Worm (Caenorhabditis elegans): ENCODE results near the gene twk-22.

twk-22 gene

DNA sequence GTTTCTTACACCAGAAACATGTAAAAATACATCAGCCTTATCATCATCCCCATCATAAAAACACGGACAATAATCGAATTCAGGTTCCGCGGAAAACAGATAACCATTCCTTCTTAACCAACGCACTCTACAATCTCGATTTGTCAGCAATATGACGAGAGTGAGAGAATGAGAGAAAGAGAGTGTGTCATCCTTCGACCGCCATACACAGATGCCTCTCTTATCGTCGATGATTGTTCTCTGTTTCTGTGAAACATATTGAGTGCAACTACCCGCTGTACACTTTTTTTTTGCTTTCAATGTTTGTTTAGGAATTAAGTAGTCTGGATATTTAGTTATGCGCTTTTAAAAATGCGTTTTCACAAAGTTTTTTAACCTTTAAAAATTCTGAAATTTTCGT lies 42.8 kb downstream of the twk-22 start (continued):
- TF ChIP-seq C04F5.9 (tag; optimal IDR thresholded peaks at IDR 0.05), result no peak

DNA sequence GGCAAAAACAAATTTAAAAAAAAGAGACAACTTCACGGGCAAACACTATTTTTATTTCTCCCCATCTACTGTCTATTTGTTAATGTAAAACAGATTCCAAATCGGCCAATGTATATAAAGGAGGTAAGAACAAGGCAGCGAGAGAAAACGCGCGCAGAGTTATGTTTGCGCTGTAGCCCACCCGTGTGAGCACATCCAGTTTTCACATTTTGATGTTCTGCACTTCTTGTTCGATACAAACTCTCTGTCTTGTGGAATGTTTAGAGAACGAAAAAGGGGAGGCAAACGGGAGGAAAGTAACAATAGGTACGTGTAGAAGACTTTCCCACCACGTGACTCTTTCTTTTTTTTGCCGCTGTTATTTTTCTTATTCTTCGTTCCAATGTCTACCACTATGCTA lies 46.2 kb downstream of the twk-22 start:
- TF ChIP-seq lin-14 (GFP tag; optimal IDR thresholded peaks at IDR 0.05), result peak; percentile 33
- TF ChIP-seq nhr-85 (tag), result peak; percentile 46
- peak in 1 of 2 experiments; percentile 43 for TF ChIP-seq lin-35 (GFP tag; optimal IDR thresholded peaks at IDR 0.05)
- TF ChIP-seq mdl-1 (tag; optimal IDR thresholded peaks at IDR 0.05), result peak in 1 of 2 experiments; percentile 42
- TF ChIP-seq nhr-20 (tag; optimal IDR thresholded peaks at IDR 0.05), result peak; percentile 33
- TF ChIP-seq tbx-2 (tag; optimal IDR thresholded peaks at IDR 0.05), result peak; percentile 59
- no peak for TF ChIP-seq nhr-47 (tag; optimal IDR thresholded peaks at IDR 0.05)
- TF ChIP-seq nhr-77 (tag; optimal IDR thresholded peaks at IDR 0.05), result no peak
- no peak for TF ChIP-seq fkh-8 (tag; optimal IDR thresholded peaks at IDR 0.05)
- no peak for TF ChIP-seq xbp-1 (tag; optimal IDR thresholded peaks at IDR 0.05)
- TF ChIP-seq elt-2 (tag; optimal IDR thresholded peaks at IDR 0.05), result no peak

DNA sequence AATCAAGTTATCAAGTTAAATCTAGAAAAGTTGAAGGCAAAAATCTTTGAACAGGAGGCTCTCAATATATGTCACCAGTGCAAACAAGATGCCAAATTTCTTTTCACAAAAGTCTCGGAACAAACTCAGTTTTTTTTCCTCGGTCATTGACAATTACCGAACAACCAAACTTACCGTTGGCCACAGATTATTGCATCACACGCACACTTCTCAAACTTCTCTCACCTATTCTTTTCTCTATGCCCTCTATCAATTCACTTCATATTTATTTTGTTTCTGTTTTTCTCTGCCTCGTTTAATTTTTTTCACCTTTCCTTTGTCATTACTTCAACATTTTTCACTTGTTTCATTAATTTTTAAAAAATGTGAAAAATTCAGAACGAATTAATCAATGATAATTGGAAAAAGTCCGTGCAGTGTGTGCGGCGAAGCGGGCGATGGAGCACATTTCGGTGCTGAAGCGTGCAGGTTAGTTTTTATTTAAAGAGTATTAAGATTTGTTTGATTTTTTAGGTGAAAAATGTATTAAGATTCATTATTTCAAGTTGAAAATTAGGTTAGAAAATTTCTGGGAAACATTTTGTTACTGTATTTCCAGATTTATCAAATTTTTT lies 48.4 kb downstream of the twk-22 start, which contains the start of gene nhr-28:
nhr-28 (plus strand) TSS at position 379 of the 614 bp plus-strand sequence.
- TF ChIP-seq hlh-17 (GFP tag; optimal IDR thresholded peaks at IDR 0.05; ENCODE audit: borderline replicate concordance) (no peak), unc-62 (GFP tag; optimal IDR thresholded peaks at IDR 0.05) (no peak), lin-39 (tag; optimal IDR thresholded peaks at IDR 0.05) (no peak), nhr-85 (tag) (peak; percentile 61), sup-37 (GFP tag; optimal IDR thresholded peaks at IDR 0.05) (no peak), blmp-1 (tag; optimal IDR thresholded peaks at IDR 0.05) (peak; percentile 29), xbp-1 (tag; optimal IDR thresholded peaks at IDR 0.05) (no peak), dsc-1 (tag; optimal IDR thresholded peaks at IDR 0.05) (no peak), dpl-1 (GFP tag; optimal IDR thresholded peaks at IDR 0.05) (no peak), irx-1 (tag; optimal IDR thresholded peaks at IDR 0.05) (no peak), tlp-1 (tag; optimal IDR thresholded peaks at IDR 0.05) (no peak), lin-14 (GFP tag; optimal IDR thresholded peaks at IDR 0.05) (peak; percentile 38), unc-86 (tag; optimal IDR thresholded peaks at IDR 0.05) (no peak), grh-1 (GFP tag; IDR thresholded peaks at IDR 0.05) (no peak), snu-23 (GFP tag; optimal IDR thresholded peaks at IDR 0.05) (peak; percentile 5), lsy-2 (tag; optimal IDR thresholded peaks at IDR 0.05) (peak in 1 of 2 experiments; percentile 17), nhr-237 (tag; optimal IDR thresholded peaks at IDR 0.05) (peak; percentile 16), pag-3 (tag; optimal IDR thresholded peaks at IDR 0.05; ENCODE audit: borderline replicate concordance, insufficient read depth) (no peak), mep-1 (tag; optimal IDR thresholded peaks at IDR 0.05) (no peak)

DNA sequence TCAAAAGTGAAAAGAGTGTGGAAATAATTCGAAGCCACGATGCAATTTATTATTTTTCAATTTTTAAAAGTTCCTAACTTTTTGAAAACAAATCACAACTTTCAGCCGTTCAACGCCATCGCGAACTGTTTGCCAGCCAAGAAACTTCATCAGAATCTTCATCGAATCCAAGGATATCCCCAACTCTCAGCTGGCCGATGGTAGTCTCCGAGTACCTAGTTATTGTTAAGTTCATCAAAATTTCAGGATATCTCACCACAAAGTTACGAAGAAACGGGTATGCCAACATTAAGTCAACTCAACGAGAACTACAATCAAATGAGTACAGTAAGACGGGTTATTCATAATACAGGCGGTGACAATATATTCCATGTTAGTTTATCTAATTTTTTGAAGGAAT lies 50.1 kb downstream of the twk-22 start:
- no peak for TF ChIP-seq fos-1 (tag; optimal IDR thresholded peaks at IDR 0.05)
- TF ChIP-seq pag-3 (tag; optimal IDR thresholded peaks at IDR 0.05; ENCODE audit: borderline replicate concordance, insufficient read depth), result no peak
- TF ChIP-seq rnt-1 (tag; optimal IDR thresholded peaks at IDR 0.05), result no peak
- no peak for TF ChIP-seq mdl-1 (tag; optimal IDR thresholded peaks at IDR 0.05)
- TF ChIP-seq pqm-1 (tag; optimal IDR thresholded peaks at IDR 0.05), result no peak
- TF ChIP-seq lsy-2 (tag; optimal IDR thresholded peaks at IDR 0.05), result no peak
- TF ChIP-seq ztf-4 (tag; optimal IDR thresholded peaks at IDR 0.05), result no peak
- TF ChIP-seq egl-27 (tag; optimal IDR thresholded peaks at IDR 0.05), result no peak
- no peak for TF ChIP-seq snu-23 (GFP tag; optimal IDR thresholded peaks at IDR 0.05)
- TF ChIP-seq fkh-4 (tag; optimal IDR thresholded peaks at IDR 0.05; ENCODE audit: borderline replicate concordance), result no peak

DNA sequence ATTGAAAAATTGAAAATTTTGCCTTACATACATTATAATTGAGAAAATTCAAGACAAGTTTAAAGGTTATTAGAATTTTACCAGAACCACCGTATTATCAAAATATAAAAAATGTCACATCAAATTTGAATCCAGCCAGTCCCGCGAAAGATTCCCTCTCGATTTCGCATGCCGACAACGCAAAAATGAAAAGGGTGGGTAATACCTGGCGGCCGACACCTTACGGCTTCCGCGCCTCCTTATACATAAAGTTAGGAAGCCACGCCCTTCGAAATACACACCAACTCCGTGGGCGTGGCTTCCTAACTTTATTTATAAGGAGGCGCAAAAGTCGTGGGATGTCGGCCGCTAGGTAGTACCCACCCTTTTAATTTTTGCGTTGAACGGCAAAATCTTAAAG lies 51.3 kb downstream of the twk-22 start:
- TF ChIP-seq snpc-4 (tag; optimal IDR thresholded peaks at IDR 0.05), result peak; percentile 72
- TF ChIP-seq fkh-10 (GFP tag; optimal IDR thresholded peaks at IDR 0.05), result no peak

All from whole organism, L1 larva.